Worm (Caenorhabditis elegans): Measurements from ENCODE around the gene W07B8.4.

- TF ChIP-seq sea-2 (GFP tag; optimal IDR thresholded peaks at IDR 0.05) (no peak), ama-1 (optimal IDR thresholded peaks at IDR 0.05) (no peak), nhr-11 (tag; optimal IDR thresholded peaks at IDR 0.05) (no peak), ztf-11 (tag; optimal IDR thresholded peaks at IDR 0.05) (no peak), nhr-237 (tag; optimal IDR thresholded peaks at IDR 0.05) (no peak), snpc-4 (tag; optimal IDR thresholded peaks at IDR 0.05) (no peak), mdl-1 (tag; optimal IDR thresholded peaks at IDR 0.05) (no peak), daf-12 (tag; optimal IDR thresholded peaks at IDR 0.05) (no peak), elt-1 (tag; optimal IDR thresholded peaks at IDR 0.05) (no peak)
Measured at ce11 chrV:1133840-1134239, 2.1 kb upstream of the W07B8.4 start, which contains the start of gene cpr-5.
